Fruit fly (Drosophila melanogaster) whole organism, embryonic: Measurements from ENCODE around the gene CG12289.

ENCODE experiments used
- ATbp ChIP-seq: fragments of 200-800 bp; sonication (Bioruptor generic); optimal IDR thresholded peaks from 2 replicates; lab custom pipeline; 2017; ENCODE audit warnings: missing biosample characterization, mild to moderate bottlenecking, missing genetic modification characterization, missing genetic modification reagents
- Ada2b ChIP-seq: fragments of 200-800 bp; sonication (Bioruptor generic); IDR thresholded peaks from 2 replicates; pipeline ENCODE4 v1.3.6; 2022; ENCODE audit warnings: missing biosample characterization, missing genetic modification characterization
- Asciz ChIP-seq: fragments of 200-800 bp; sonication (Bioruptor generic); optimal IDR thresholded peaks from 2 replicates; lab custom pipeline; 2017; ENCODE audit warnings: missing biosample characterization, mild to moderate bottlenecking, missing genetic modification characterization, missing genetic modification reagents
- Bgb ChIP-seq: fragments of 200-800 bp; sonication (Bioruptor generic); IDR thresholded peaks from 2 replicates; pipeline ENCODE4 v1.3.6; 2022; ENCODE audit warnings: missing biosample characterization, missing genetic modification characterization; ENCODE audit not compliant: partially characterized antibody
- CG10267 ChIP-seq: fragments of 200-800 bp; sonication (Bioruptor generic); optimal IDR thresholded peaks from 2 replicates; lab custom pipeline; 2018; ENCODE audit warnings: missing biosample characterization, mild to moderate bottlenecking, missing genetic modification characterization, moderate library complexity
- CG10979 ChIP-seq: fragments of 200-800 bp; sonication (Bioruptor generic); optimal IDR thresholded peaks from 2 replicates; lab custom pipeline; 2018; ENCODE audit warnings: missing biosample characterization, mild to moderate bottlenecking, missing genetic modification characterization, moderate library complexity
- CG1529 ChIP-seq: fragments of 200-800 bp; sonication (Bioruptor generic); optimal IDR thresholded peaks from 3 replicates; lab custom pipeline; 2018; ENCODE audit warnings: missing biosample characterization, missing genetic modification characterization
- CG17186 ChIP-seq: fragments of 200-800 bp; sonication (Bioruptor generic); optimal IDR thresholded peaks from 3 replicates; lab custom pipeline; 2017; ENCODE audit warnings: missing biosample characterization, missing genetic modification reagents, missing genetic modification characterization
- CG17328 ChIP-seq: fragments of 200-800 bp; sonication (Bioruptor generic); IDR thresholded peaks from 2 replicates; pipeline ENCODE4 v1.3.6; 2022; ENCODE audit warnings: missing biosample characterization, missing genetic modification characterization
- CG17359 ChIP-seq: fragments of 200-800 bp; sonication (Bioruptor generic); optimal IDR thresholded peaks from 3 replicates; lab custom pipeline; 2018; ENCODE audit warnings: missing biosample characterization, mild to moderate bottlenecking, missing genetic modification characterization, moderate library complexity
- CG18262 ChIP-seq: fragments of 200-800 bp; optimal IDR thresholded peaks from 3 replicates; lab custom pipeline; 2019; ENCODE audit warnings: missing biosample characterization, mild to moderate bottlenecking, missing genetic modification characterization, moderate library complexity
- CG18599 ChIP-seq: fragments of 200-800 bp; sonication (Bioruptor generic); optimal IDR thresholded peaks from 3 replicates; lab custom pipeline; 2017; ENCODE audit warnings: missing biosample characterization, missing genetic modification characterization, mild to moderate bottlenecking, moderate library complexity, missing genetic modification reagents
- CG2199 ChIP-seq: fragments of 200-800 bp; sonication (Bioruptor generic); IDR thresholded peaks from 3 replicates; pipeline ENCODE4 v1.3.6; 2022; ENCODE audit warnings: missing biosample characterization, missing genetic modification characterization
- CG2202 ChIP-seq: fragments of 200-800 bp; sonication (Bioruptor generic); optimal IDR thresholded peaks from 2 replicates; lab custom pipeline; 2018; ENCODE audit warnings: missing biosample characterization, mild to moderate bottlenecking, missing genetic modification characterization
- CG2712 ChIP-seq: fragments of 200-800 bp; optimal IDR thresholded peaks from 3 replicates; lab custom pipeline; 2019; ENCODE audit warnings: missing biosample characterization, mild to moderate bottlenecking, missing genetic modification characterization, moderate library complexity
- CG31441 ChIP-seq: fragments of 200-800 bp; sonication (Bioruptor generic); IDR thresholded peaks from 2 replicates; pipeline ENCODE4 v1.3.6; 2022; ENCODE audit warnings: missing biosample characterization, missing genetic modification characterization
- CG32767 ChIP-seq: fragments of 200-800 bp; sonication (Bioruptor generic); IDR thresholded peaks from 2 replicates; pipeline ENCODE4 v1.3.6; 2022; ENCODE audit warnings: missing biosample characterization, missing genetic modification characterization
- CG6689 ChIP-seq: fragments of 200-800 bp; sonication (Bioruptor generic); IDR thresholded peaks from 2 replicates; pipeline ENCODE4 v1.3.6; 2022; ENCODE audit warnings: missing biosample characterization, missing genetic modification characterization
- Camta ChIP-seq: fragments of 200-800 bp; sonication (Bioruptor generic); optimal IDR thresholded peaks from 2 replicates; lab custom pipeline; 2016; ENCODE audit warnings: missing biosample characterization, missing genetic modification characterization
- D ChIP-seq, 2 experiments: fragments of 200-800 bp in 1 of 2; fragments of >200 bp in 1 of 2; sonication (Bioruptor generic) in 1 of 2; optimal IDR thresholded peaks; 2 replicates in 1 of 2; 3 replicates in 1 of 2; lab custom pipeline; 2017; ENCODE audit warnings: mild to moderate bottlenecking in 1 of 2, missing biosample characterization in 1 of 2, missing genetic modification characterization in 1 of 2, missing genetic modification reagents in 1 of 2
- Dbx ChIP-seq: fragments of 200-800 bp; sonication (Bioruptor generic); IDR thresholded peaks from 3 replicates; pipeline ENCODE4 v1.3.6; 2022; ENCODE audit warnings: missing biosample characterization, missing genetic modification characterization
- E2f2 ChIP-seq: fragments of 200-800 bp; sonication (Bioruptor generic); IDR thresholded peaks from 2 replicates; pipeline ENCODE4 v1.3.6; 2022; ENCODE audit warnings: missing biosample characterization, missing genetic modification characterization
- H2.0 ChIP-seq: fragments of 200-800 bp; sonication (Bioruptor generic); IDR thresholded peaks from 2 replicates; pipeline ENCODE4 v1.3.6; 2022; ENCODE audit warnings: missing biosample characterization, missing genetic modification characterization
- Hand ChIP-seq: fragments of 200-800 bp; sonication (Bioruptor generic); optimal IDR thresholded peaks from 2 replicates; lab custom pipeline; 2017; ENCODE audit warnings: mild to moderate bottlenecking, missing biosample characterization, missing genetic modification reagents, missing genetic modification characterization
- Med ChIP-seq: fragments of 200-800 bp; sonication (Bioruptor generic); peaks from one replicate; lab custom pipeline; 2016; ENCODE audit warnings: missing biosample characterization, missing genetic modification characterization, mild to moderate bottlenecking, inconsistent platforms, moderate library complexity
- PHDP ChIP-seq: fragments of 200-800 bp; sonication (Bioruptor generic); optimal IDR thresholded peaks from 3 replicates; lab custom pipeline; 2018; ENCODE audit warnings: missing biosample characterization, mild to moderate bottlenecking, missing genetic modification characterization, moderate library complexity
- Pdp1 ChIP-seq, 2 experiments: fragments of 200-800 bp; sonication (Bioruptor generic); optimal IDR thresholded peaks; 3 replicates each; lab custom pipeline; 2016; ENCODE audit warnings: missing biosample characterization in 2 of 2, missing genetic modification characterization in 2 of 2, mild to moderate bottlenecking in 1 of 2, moderate library complexity in 1 of 2
- Rx ChIP-seq: fragments of 200-800 bp; sonication (Bioruptor generic); IDR thresholded peaks from 2 replicates; pipeline ENCODE4 v1.3.6; 2022; ENCODE audit warnings: missing biosample characterization, missing genetic modification characterization
- Six4 ChIP-seq: fragments of 200-800 bp; sonication (Bioruptor generic); optimal IDR thresholded peaks from 2 replicates; lab custom pipeline; 2016; ENCODE audit warnings: missing biosample characterization, missing genetic modification characterization
- Sox102F ChIP-seq: fragments of 200-800 bp; sonication (Bioruptor generic); optimal IDR thresholded peaks from 2 replicates; lab custom pipeline; 2018; ENCODE audit warnings: missing biosample characterization, mild to moderate bottlenecking, missing genetic modification characterization, moderate library complexity
- ase ChIP-seq: fragments of 200-800 bp; sonication (Bioruptor generic); IDR thresholded peaks from 3 replicates; pipeline ENCODE4 v1.3.6; 2022; ENCODE audit warnings: missing biosample characterization, missing genetic modification characterization
- bsh ChIP-seq, 2 experiments: fragments of 200-800 bp; sonication (Bioruptor generic); optimal IDR thresholded peaks; 2 replicates each; lab custom pipeline; 2017 to 2018; ENCODE audit warnings: mild to moderate bottlenecking in 2 of 2, missing biosample characterization in 2 of 2, missing genetic modification characterization in 2 of 2, moderate library complexity in 1 of 2
- crol ChIP-seq: fragments of 200-800 bp; sonication (Bioruptor generic); IDR thresholded peaks from 2 replicates; pipeline ENCODE4 v1.3.6; 2022; ENCODE audit warnings: missing biosample characterization, missing genetic modification characterization
- da ChIP-seq: fragments of 200-800 bp; sonication (Bioruptor generic); optimal IDR thresholded peaks from 2 replicates; lab custom pipeline; 2016; ENCODE audit warnings: missing biosample characterization, missing genetic modification characterization
- gce ChIP-seq: fragments of 200-800 bp; sonication (Bioruptor generic); IDR thresholded peaks from 3 replicates; pipeline ENCODE4 v1.3.6; 2022; ENCODE audit warnings: missing biosample characterization, missing genetic modification characterization
- hkb ChIP-seq, 2 experiments: fragments of 200-800 bp in 1 of 2; fragments of >200 bp in 1 of 2; sonication (Bioruptor generic) in 1 of 2; IDR thresholded peaks in 1 of 2; optimal IDR thresholded peaks in 1 of 2; 2 replicates each; pipeline versions ENCODE4 v1.3.6 to Lab custom; 2017 to 2022; ENCODE audit warnings: missing biosample characterization in 1 of 2, missing genetic modification characterization in 1 of 2
- kni ChIP-seq: fragments of 200-800 bp; sonication (Bioruptor generic); optimal IDR thresholded peaks from 3 replicates; lab custom pipeline; 2017; ENCODE audit warnings: mild to moderate bottlenecking, missing biosample characterization, missing genetic modification reagents, missing genetic modification characterization
- lab ChIP-seq: fragments of 200-800 bp; sonication (Bioruptor generic); optimal IDR thresholded peaks from 3 replicates; lab custom pipeline; 2017; ENCODE audit warnings: missing biosample characterization, missing genetic modification characterization, mild to moderate bottlenecking, moderate library complexity, missing genetic modification reagents
- mld ChIP-seq: fragments of 200-800 bp; sonication (Bioruptor generic); IDR thresholded peaks from 3 replicates; pipeline ENCODE4 v1.3.6; 2022; ENCODE audit warnings: missing biosample characterization, missing genetic modification characterization; ENCODE audit not compliant: partially characterized antibody
- otp ChIP-seq: fragments of 200-800 bp; sonication (Bioruptor generic); IDR thresholded peaks from 3 replicates; pipeline ENCODE4, ENCODE4 v1.3.6; 2022; ENCODE audit warnings: missing biosample characterization, missing genetic modification characterization
- phol ChIP-seq: fragments of 200-800 bp; sonication (Bioruptor generic); optimal IDR thresholded peaks from 3 replicates; lab custom pipeline; 2018; ENCODE audit warnings: missing biosample characterization, mild to moderate bottlenecking, missing genetic modification characterization, moderate library complexity
- prd ChIP-seq, 3 experiments: fragments of >200 bp in 2 of 3; fragments of 200-800 bp in 1 of 3; sonication (Bioruptor generic) in 1 of 3; optimal IDR thresholded peaks in 2 of 3; IDR thresholded peaks in 1 of 3; 2 replicates in 2 of 3; 3 replicates in 1 of 3; pipeline versions ENCODE4 v1.3.6 to Lab custom; 2017 to 2022; ENCODE audit warnings: missing biosample characterization in 1 of 3, missing genetic modification characterization in 1 of 3
- ranshi ChIP-seq: fragments of 200-800 bp; sonication (Bioruptor generic); IDR thresholded peaks from 2 replicates; pipeline ENCODE4 v1.3.6; 2022; ENCODE audit warnings: missing biosample characterization, missing genetic modification characterization
- sug ChIP-seq: fragments of 200-800 bp; optimal IDR thresholded peaks from 2 replicates; lab custom pipeline; 2019; ENCODE audit warnings: missing biosample characterization, mild to moderate bottlenecking, missing genetic modification characterization, moderate library complexity
- vvl ChIP-seq: fragments of 200-800 bp; sonication (Bioruptor generic); IDR thresholded peaks from 2 replicates; pipeline ENCODE4 v1.3.6; 2022; ENCODE audit warnings: missing biosample characterization, missing genetic modification characterization
- zfh1 ChIP-seq: fragments of 200-800 bp; sonication (Bioruptor generic); IDR thresholded peaks from 3 replicates; pipeline ENCODE4 v1.3.6; 2022; ENCODE audit warnings: missing biosample characterization, missing genetic modification characterization

Gene CG12289

DNA sequence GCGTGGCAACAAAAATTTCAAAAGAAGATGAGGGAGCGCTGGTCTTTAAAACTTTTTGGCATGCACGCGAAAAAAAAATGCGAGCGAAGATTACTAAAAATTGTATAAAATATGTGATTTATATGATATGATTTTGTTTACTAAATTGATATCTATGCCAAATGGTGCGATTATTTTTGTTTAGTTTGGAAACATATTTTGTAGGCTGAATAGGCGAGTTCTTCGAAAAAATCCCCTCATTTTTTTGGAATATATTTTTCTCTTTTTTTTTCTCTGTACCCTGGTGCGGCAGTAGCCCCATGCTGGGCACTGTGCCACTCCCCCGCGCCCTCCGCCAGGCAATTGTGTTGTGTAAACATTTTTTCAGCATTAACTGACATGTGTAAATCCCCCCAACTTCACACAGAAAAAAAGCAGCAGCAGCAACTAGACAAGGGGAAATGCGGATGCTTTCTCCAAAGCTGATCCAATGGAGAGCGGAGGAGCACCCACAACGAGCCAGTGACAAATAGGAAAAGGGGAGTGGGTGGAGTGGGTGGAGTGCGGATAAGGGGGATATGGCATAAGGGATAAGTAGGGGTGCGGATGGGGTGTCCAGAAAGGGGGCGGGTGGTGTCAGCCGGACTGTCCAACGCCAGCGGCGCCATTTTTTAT is 27.8 kb upstream of the CG12289 start:
- peak; percentile 22; the same call in 1 of the 3 replicates for TF ChIP-seq otp (GFP tag; lab: Robert Waterston, UW)
- peak; percentile 5 for TF ChIP-seq PHDP (tag; lab: Kevin White, UChicago)
- peak; percentile 10; the same call in 1 of the 2 replicates for TF ChIP-seq E2f2 (GFP tag; lab: Robert Waterston, UW)
- peak; percentile 55 for TF ChIP-seq CG31441 (GFP tag; lab: Robert Waterston, UW)
- peak; percentile 26 for TF ChIP-seq ATbp (GFP tag; lab: Kevin White, UChicago)
- TF ChIP-seq CG1529 (GFP tag; lab: Kevin White, UChicago), result peak; percentile 12
- no peak for TF ChIP-seq hkb (optimal IDR thresholded peaks at IDR 0.05; lab: Kevin White, UChicago)
- TF ChIP-seq hkb (GFP tag; IDR thresholded peaks at IDR 0.05; lab: Robert Waterston, UW), result 0 out of 2 replicates have a peak, but pooled peaks have one; percentile 8
- TF ChIP-seq CG10979, result peak; percentile 35
- no peak for TF ChIP-seq kni (GFP tag; lab: Kevin White, UChicago)
- TF ChIP-seq CG17186 (GFP tag; lab: Kevin White, UChicago), result no peak
- TF ChIP-seq CG2712, result peak; percentile 17
- TF ChIP-seq Bgb, result 0 out of 2 replicates have a peak, but pooled peaks have one; percentile 12
- peak; percentile 25 for TF ChIP-seq CG2202
- peak; percentile 67; the same call in 1 of the 2 replicates for TF ChIP-seq crol
- TF ChIP-seq CG32767, result no peak
- peak in 1 of 2 experiments; percentile 44 for TF ChIP-seq bsh (GFP tag; optimal IDR thresholded peaks at IDR 0.05; lab: Kevin White, UChicago)
- peak; percentile 28 for TF ChIP-seq CG10267 (tag; lab: Kevin White, UChicago)
- TF ChIP-seq H2.0, result no peak
- TF ChIP-seq CG18599 (GFP tag; lab: Kevin White, UChicago), result peak; percentile 5
- TF ChIP-seq zfh1 (GFP tag; lab: Robert Waterston, UW), result peak; percentile 42; the same call in 1 of the 3 replicates
- peak; percentile 33 for TF ChIP-seq CG17359 (tag; lab: Kevin White, UChicago)
- peak in 1 of 2 experiments; percentile 21 for TF ChIP-seq Pdp1 (GFP tag; optimal IDR thresholded peaks at IDR 0.05; lab: Kevin White, UChicago)
- TF ChIP-seq CG6689 (GFP tag; lab: Robert Waterston, UW), result peak; percentile 37; the same call in 1 of the 2 replicates
- 0 out of 2 replicates have a peak, but pooled peaks have one; percentile 10 for TF ChIP-seq Ada2b
- 0 out of 3 replicates have a peak, but pooled peaks have one; percentile 21 for TF ChIP-seq gce
- peak; percentile 44 for TF ChIP-seq Sox102F (GFP tag; lab: Kevin White, UChicago)
- TF ChIP-seq Med, result peak; percentile 63
- TF ChIP-seq Camta (GFP tag; lab: Kevin White, UChicago), result peak; percentile 3
- TF ChIP-seq CG18262 (tag; lab: Kevin White, UChicago), result peak; percentile 40
- peak; percentile 35 for TF ChIP-seq phol (tag; lab: Kevin White, UChicago)
- TF ChIP-seq mld, result 0 out of 3 replicates have a peak, but pooled peaks have one; percentile 32
- TF ChIP-seq Six4, result peak; percentile 25
- peak; percentile 4 for TF ChIP-seq lab
- peak; percentile 31; the same call in 1 of the 2 replicates for TF ChIP-seq vvl (GFP tag; lab: Robert Waterston, UW)
- TF ChIP-seq Hand (GFP tag; lab: Kevin White, UChicago), result no peak
- peak; percentile 10; the same call in 1 of the 2 replicates for TF ChIP-seq Rx (GFP tag; lab: Robert Waterston, UW)
- no peak for TF ChIP-seq D (optimal IDR thresholded peaks at IDR 0.05; lab: Kevin White, UChicago)
- TF ChIP-seq D (GFP tag; optimal IDR thresholded peaks at IDR 0.05; lab: Kevin White, UChicago), result peak; percentile 36
- TF ChIP-seq ase (GFP tag; lab: Robert Waterston, UW), result 0 out of 3 replicates have a peak, but pooled peaks have one; percentile 45
- peak; percentile 20; the same call in 1 of the 2 replicates for TF ChIP-seq CG17328
- no peak for TF ChIP-seq ranshi (GFP tag; lab: Robert Waterston, UW)
- TF ChIP-seq da (GFP tag; lab: Kevin White, UChicago), result no peak
- no peak for TF ChIP-seq prd (optimal IDR thresholded peaks at IDR 0.05; lab: Kevin White, UChicago)
- TF ChIP-seq prd (GFP tag; IDR thresholded peaks at IDR 0.05; lab: Robert Waterston, UW), result peak; percentile 23; the same call in 1 of the 3 replicates
- no peak for TF ChIP-seq Dbx
- 0 out of 3 replicates have a peak, but pooled peaks have one; percentile 11 for TF ChIP-seq CG2199
- no peak for TF ChIP-seq Asciz (GFP tag; lab: Kevin White, UChicago)
- TF ChIP-seq sug (tag; lab: Kevin White, UChicago), result no peak
